Worm (Caenorhabditis elegans): ENCODE measurements around the gene gei-6.

Gene gei-6

ce11 chrV:7248227-7248953, 17.7 kb upstream of the gei-6 start:
- TF ChIP-seq mep-1 (tag; optimal IDR thresholded peaks at IDR 0.05): no peak
- no peak for TF ChIP-seq egl-13 (tag; optimal IDR thresholded peaks at IDR 0.05)
- TF ChIP-seq elt-3 (tag; optimal IDR thresholded peaks at IDR 0.05): peak in 1 of 6 experiments; percentile 48
- TF ChIP-seq nhr-85 (tag): peak; percentile 58

- TF ChIP-seq xbp-1 (tag; optimal IDR thresholded peaks at IDR 0.05) (no peak), blmp-1 (tag; optimal IDR thresholded peaks at IDR 0.05) (peak; percentile 92)
Measured at ce11 chrV:7246951-7247350, 16.3 kb upstream of the gei-6 start, which contains the start of gene C05C8.7. TSS of gene C05C8.7 (minus strand) at chrV:7247050.

ce11 chrV:7239471-7239870, 8.8 kb upstream of the gei-6 start, which contains the start of gene C05C8.1:
TSS of gene C05C8.1 (plus strand) at chrV:7239771.
- TF ChIP-seq egl-13 (tag; optimal IDR thresholded peaks at IDR 0.05): no peak
- no peak for TF ChIP-seq xbp-1 (tag; optimal IDR thresholded peaks at IDR 0.05)
- no peak for TF ChIP-seq elt-3 (tag; optimal IDR thresholded peaks at IDR 0.05)
- no peak for TF ChIP-seq hlh-4 (tag; optimal IDR thresholded peaks at IDR 0.05)
- no peak for TF ChIP-seq fos-1 (tag; optimal IDR thresholded peaks at IDR 0.05)
- no peak for TF ChIP-seq lin-35 (GFP tag; optimal IDR thresholded peaks at IDR 0.05)
- no peak for TF ChIP-seq irx-1 (tag; optimal IDR thresholded peaks at IDR 0.05)
- no peak for TF ChIP-seq nhr-90 (tag; optimal IDR thresholded peaks at IDR 0.05; ENCODE audit: poor library complexity)
- TF ChIP-seq ceh-88 (GFP tag; IDR thresholded peaks at IDR 0.05): no peak
- TF ChIP-seq mep-1 (tag; optimal IDR thresholded peaks at IDR 0.05): no peak
- no peak for TF ChIP-seq pag-3 (tag; optimal IDR thresholded peaks at IDR 0.05; ENCODE audit: borderline replicate concordance, insufficient read depth)
- no peak for TF ChIP-seq skn-1 (tag; optimal IDR thresholded peaks at IDR 0.05)
- TF ChIP-seq nhr-47 (tag; optimal IDR thresholded peaks at IDR 0.05): no peak
- no peak for TF ChIP-seq fkh-4 (tag; optimal IDR thresholded peaks at IDR 0.05; ENCODE audit: borderline replicate concordance)
- TF ChIP-seq snpc-4 (tag; optimal IDR thresholded peaks at IDR 0.05): no peak
- TF ChIP-seq egl-27 (tag; optimal IDR thresholded peaks at IDR 0.05): no peak
- no peak for TF ChIP-seq fkh-10 (GFP tag; optimal IDR thresholded peaks at IDR 0.05)
- TF ChIP-seq nhr-84 (tag; optimal IDR thresholded peaks at IDR 0.05): no peak

- TF ChIP-seq mdl-1 (tag; optimal IDR thresholded peaks at IDR 0.05) (peak in 1 of 2 experiments; percentile 77), nhr-84 (tag; optimal IDR thresholded peaks at IDR 0.05) (no peak), pag-3 (tag; optimal IDR thresholded peaks at IDR 0.05; ENCODE audit: borderline replicate concordance, insufficient read depth) (no peak), nhr-11 (tag; optimal IDR thresholded peaks at IDR 0.05) (peak; percentile 48), ceh-90 (tag; optimal IDR thresholded peaks at IDR 0.05) (no peak), ztf-4 (tag; optimal IDR thresholded peaks at IDR 0.05) (peak; percentile 38), ceh-8 (GFP tag; optimal IDR thresholded peaks at IDR 0.05) (peak; percentile 44), nhr-71 (tag; optimal IDR thresholded peaks at IDR 0.05) (peak; percentile 92), unc-98 (GFP tag; IDR thresholded peaks at IDR 0.05) (no peak), egl-13 (tag; optimal IDR thresholded peaks at IDR 0.05) (peak; percentile 69), nhr-76 (tag; optimal IDR thresholded peaks at IDR 0.05) (no peak), snpc-4 (tag; optimal IDR thresholded peaks at IDR 0.05) (peak; percentile 63), rnt-1 (tag; optimal IDR thresholded peaks at IDR 0.05) (peak; percentile 90), nhr-28 (tag; optimal IDR thresholded peaks at IDR 0.05) (no peak), fos-1 (tag; optimal IDR thresholded peaks at IDR 0.05) (peak; percentile 52), tbx-2 (tag; optimal IDR thresholded peaks at IDR 0.05) (peak; percentile 88), elt-3 (tag; optimal IDR thresholded peaks at IDR 0.05) (peak in 2 of 6 experiments; percentile 65 to 85), fkh-8 (tag; optimal IDR thresholded peaks at IDR 0.05) (peak; percentile 68), vab-15 (tag; optimal IDR thresholded peaks at IDR 0.05) (peak; percentile 2), lin-15B (tag; optimal IDR thresholded peaks at IDR 0.05) (peak; percentile 89), fkh-10 (GFP tag; optimal IDR thresholded peaks at IDR 0.05) (peak; percentile 37), unc-62 (GFP tag; optimal IDR thresholded peaks at IDR 0.05) (no peak), dpl-1 (GFP tag; optimal IDR thresholded peaks at IDR 0.05) (peak; percentile 94 to 95 (median 95)), ces-1 (GFP tag; optimal IDR thresholded peaks at IDR 0.05) (no peak), xbp-1 (tag; optimal IDR thresholded peaks at IDR 0.05) (peak; percentile 88), isw-1 (GFP tag; IDR thresholded peaks at IDR 0.05) (peak; percentile 88), mab-9 (GFP tag; IDR thresholded peaks at IDR 0.05) (no peak), nhr-237 (tag; optimal IDR thresholded peaks at IDR 0.05) (peak; percentile 51), zip-4 (GFP tag; optimal IDR thresholded peaks at IDR 0.05) (no peak), nhr-19 (GFP tag; conservative IDR thresholded peaks at IDR 0.05) (peak; percentile 91), ztf-11 (tag; optimal IDR thresholded peaks at IDR 0.05) (peak in 1 of 2 experiments; percentile 51), F16B12.6 (tag; optimal IDR thresholded peaks at IDR 0.05) (peak; percentile 40)
Measured at ce11 chrV:7237133-7237532, 6.5 kb upstream of the gei-6 start, which contains the start of gene hyls-1. TSS of gene hyls-1 (plus strand) at chrV:7237381.
